Worm (Caenorhabditis elegans): ENCODE measurements around the gene chil-12.
"Not testable (repeated sequence)": the region's sequence is repeated elsewhere in the genome, so short reads cannot be mapped to it uniquely, and the experiment has no call there.

Gene chil-12

DNA sequence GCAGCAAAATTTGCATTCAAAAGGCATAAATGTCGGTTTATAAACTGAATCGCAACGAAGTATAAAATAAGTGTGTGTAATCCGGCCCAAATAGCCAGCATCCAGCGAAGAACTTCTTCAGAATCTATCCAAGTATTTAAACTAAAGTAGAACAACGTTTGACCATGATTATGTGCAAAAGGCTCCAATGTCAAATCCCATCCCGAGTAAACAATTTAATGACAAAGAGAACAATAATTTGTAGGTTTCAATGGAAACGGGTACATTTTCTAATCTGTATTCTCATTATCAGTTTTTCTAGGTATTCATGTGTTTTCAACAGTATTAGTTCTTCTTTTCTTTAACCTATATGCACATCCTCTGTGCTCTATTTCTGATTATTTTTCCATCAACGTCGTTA lies 33.7 kb upstream of the chil-12 start, which contains the start of gene C41G6.12:
C41G6.12 (minus strand) TSS at position 101 of the 400 bp plus-strand sequence.
- TF ChIP-seq mab-5, hlh-1, mls-2 (tag; optimal IDR thresholded peaks at IDR 0.05): not testable (repeated sequence)

DNA sequence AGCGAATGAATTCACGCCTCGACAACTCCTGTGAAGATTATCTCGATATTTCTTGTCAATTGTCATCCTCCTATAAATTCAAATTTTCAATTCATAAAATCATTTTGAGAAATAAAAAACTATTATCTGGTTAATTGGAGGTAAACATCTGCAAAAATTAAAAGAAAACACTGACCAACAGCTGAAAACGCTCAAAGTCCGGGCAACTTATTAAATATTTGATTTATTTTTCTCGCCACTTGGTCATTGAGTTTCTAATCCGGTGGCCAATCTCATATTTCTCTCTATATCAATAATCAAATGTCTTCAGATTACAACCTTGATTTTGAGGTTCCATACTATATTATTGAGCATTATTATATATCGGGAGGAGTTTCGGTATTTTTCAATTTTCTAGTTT lies 29.5 kb upstream of the chil-12 start, which contains the start of gene sri-24:
sri-24 (plus strand) TSS at position 301 of the 400 bp plus-strand sequence.
- not testable (repeated sequence) for TF ChIP-seq ces-1 (GFP tag; optimal IDR thresholded peaks at IDR 0.05); nhr-12 (tag; optimal IDR thresholded peaks at IDR 0.05); nhr-237 (tag; optimal IDR thresholded peaks at IDR 0.05)

DNA sequence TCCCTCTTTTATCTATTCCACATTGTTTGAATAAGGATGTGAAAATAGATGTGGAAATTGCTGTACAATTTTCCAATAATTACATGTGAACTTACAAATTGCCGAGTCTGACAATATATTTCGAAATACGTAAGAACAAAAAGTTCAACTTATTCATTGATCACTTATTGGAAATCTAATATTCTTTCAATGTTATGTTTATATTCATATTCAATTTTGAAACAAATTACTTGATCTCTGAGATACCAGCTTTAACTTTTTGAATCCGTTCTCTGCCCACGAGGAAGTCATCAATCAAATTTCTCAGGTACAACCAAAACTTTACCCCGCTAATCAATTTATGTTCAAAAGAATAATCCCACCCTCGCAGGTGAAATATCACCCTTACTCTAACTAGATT lies 26.2 kb upstream of the chil-12 start, which contains the start of gene sri-26:
sri-26 (plus strand) TSS at position 301 of the 400 bp plus-strand sequence.
- TF ChIP-seq M03D4.4, nhr-76, snpc-4 (tag; optimal IDR thresholded peaks at IDR 0.05): not testable (repeated sequence)

DNA sequence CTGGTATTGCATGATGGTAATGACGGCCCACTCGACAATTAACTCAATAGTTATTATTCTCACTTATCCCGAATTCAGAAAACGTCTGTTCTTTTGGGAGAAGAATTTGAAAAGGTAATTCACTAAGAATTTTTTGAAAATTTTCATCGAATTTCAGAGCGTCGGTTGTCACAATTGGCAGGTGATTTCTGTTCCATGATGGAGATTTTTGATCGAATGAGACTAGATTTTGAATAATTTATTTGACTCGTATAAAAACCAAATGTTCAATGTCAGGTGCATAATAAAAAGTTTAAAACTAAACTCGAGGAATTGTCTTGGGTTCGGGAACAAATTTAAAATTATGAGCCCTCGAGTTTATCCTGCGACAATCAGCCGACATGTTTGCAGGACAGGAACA lies 24.7 kb upstream of the chil-12 start, which contains the start of gene sri-25:
sri-25 (plus strand) TSS at position 301 of the 400 bp plus-strand sequence.
- TF ChIP-seq nhr-237 (tag; optimal IDR thresholded peaks at IDR 0.05) (no peak), lsy-2 (tag; optimal IDR thresholded peaks at IDR 0.05) (no peak), elt-3 (tag; optimal IDR thresholded peaks at IDR 0.05) (no peak), pha-4 (tag; optimal IDR thresholded peaks at IDR 0.05) (no peak), zip-8 (tag; optimal IDR thresholded peaks at IDR 0.05) (no peak), ztf-11 (tag; optimal IDR thresholded peaks at IDR 0.05) (no peak), M03D4.4 (tag; optimal IDR thresholded peaks at IDR 0.05) (no peak), mep-1 (tag; optimal IDR thresholded peaks at IDR 0.05) (no peak), blmp-1 (tag; optimal IDR thresholded peaks at IDR 0.05) (no peak), nhr-28 (tag; optimal IDR thresholded peaks at IDR 0.05) (no peak), sem-2 (GFP tag; optimal IDR thresholded peaks at IDR 0.05) (no peak), nhr-76 (tag; optimal IDR thresholded peaks at IDR 0.05) (no peak), ceh-39 (tag; optimal IDR thresholded peaks at IDR 0.05) (no peak), ceh-43 (GFP tag; optimal IDR thresholded peaks at IDR 0.05) (no peak), ceh-83 (GFP tag; optimal IDR thresholded peaks at IDR 0.05) (no peak), ces-1 (GFP tag; optimal IDR thresholded peaks at IDR 0.05) (no peak), lin-32 (GFP tag; optimal IDR thresholded peaks at IDR 0.05) (no peak)

DNA sequence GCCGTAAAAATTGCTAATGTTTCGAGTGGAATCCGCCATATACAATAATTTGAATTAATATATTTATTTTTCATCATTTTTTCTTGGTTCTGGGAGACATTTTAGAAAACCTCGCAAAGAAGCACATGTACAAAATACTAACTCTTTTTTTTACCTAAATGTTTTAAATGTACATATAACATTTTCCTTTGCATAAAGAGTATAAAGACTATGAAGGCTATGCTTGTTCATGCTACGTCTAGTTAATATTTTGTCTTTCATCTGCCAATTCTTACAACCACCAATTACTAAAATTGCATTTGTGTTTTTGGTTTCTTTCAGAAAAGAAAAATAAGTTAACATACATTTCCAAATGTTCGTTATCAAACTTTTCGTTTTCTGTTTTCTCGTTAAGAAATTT lies 20.0 kb upstream of the chil-12 start, which contains the start of gene irld-25:
irld-25 (plus strand) TSS at position 301 of the 400 bp plus-strand sequence.
- no peak for TF ChIP-seq ceh-83 (GFP tag; optimal IDR thresholded peaks at IDR 0.05)
- TF ChIP-seq drap-1 (GFP tag; optimal IDR thresholded peaks at IDR 0.05): no peak
- TF ChIP-seq sptf-1 (tag; optimal IDR thresholded peaks at IDR 0.05): no peak
- TF ChIP-seq ceh-43 (GFP tag; optimal IDR thresholded peaks at IDR 0.05): no peak
- TF ChIP-seq mab-5 (tag; optimal IDR thresholded peaks at IDR 0.05): no peak
- no peak for TF ChIP-seq lsy-2 (tag; optimal IDR thresholded peaks at IDR 0.05)
- no peak for TF ChIP-seq mep-1 (tag; optimal IDR thresholded peaks at IDR 0.05)
- no peak for TF ChIP-seq snpc-4 (tag; optimal IDR thresholded peaks at IDR 0.05)
- TF ChIP-seq nhr-237 (tag; optimal IDR thresholded peaks at IDR 0.05): no peak
- no peak for TF ChIP-seq unc-62 (GFP tag; optimal IDR thresholded peaks at IDR 0.05)
- TF ChIP-seq tbx-8 (GFP tag; optimal IDR thresholded peaks at IDR 0.05): no peak
- TF ChIP-seq nhr-28 (tag; optimal IDR thresholded peaks at IDR 0.05): no peak

DNA sequence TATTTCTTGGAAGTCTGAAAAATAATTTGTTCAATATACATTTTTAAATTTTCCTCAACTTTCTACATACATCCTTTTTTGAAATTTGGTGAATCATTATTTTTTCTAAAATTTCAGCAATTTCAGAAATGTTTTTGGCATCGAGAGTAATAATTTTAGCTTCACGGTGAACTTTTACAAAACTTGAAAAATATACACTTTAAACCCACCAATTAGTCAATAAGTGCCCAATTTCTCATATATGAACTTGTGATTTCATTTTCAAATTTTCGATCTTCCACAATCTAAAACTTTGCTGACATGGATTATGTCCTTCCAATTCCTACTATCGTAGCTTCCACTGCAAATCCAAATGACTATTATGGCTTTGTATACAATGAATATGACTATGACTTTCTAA lies 17.7 kb upstream of the chil-12 start, which contains the start of gene srw-24:
srw-24 (plus strand) TSS at position 301 of the 400 bp plus-strand sequence.
- TF ChIP-seq nhr-76 (tag; optimal IDR thresholded peaks at IDR 0.05) (no peak), ceh-43 (GFP tag; optimal IDR thresholded peaks at IDR 0.05) (no peak), mls-2 (tag; optimal IDR thresholded peaks at IDR 0.05) (no peak), unc-62 (GFP tag; optimal IDR thresholded peaks at IDR 0.05) (no peak), mab-5 (tag; optimal IDR thresholded peaks at IDR 0.05) (no peak), nhr-28 (tag; optimal IDR thresholded peaks at IDR 0.05) (no peak), zip-8 (tag; optimal IDR thresholded peaks at IDR 0.05) (no peak), flh-1 (GFP tag; optimal IDR thresholded peaks at IDR 0.05) (no peak), unc-39 (tag; optimal IDR thresholded peaks at IDR 0.05) (no peak), ceh-39 (tag; optimal IDR thresholded peaks at IDR 0.05) (no peak), elt-1 (tag; optimal IDR thresholded peaks at IDR 0.05; ENCODE audit: borderline replicate concordance, insufficient read depth) (no peak)
